Worm (Caenorhabditis elegans) whole organism, young adult: ENCODE measurements around the gene Y39A3B.7.

Experiments used
- B0336.3 ChIP-seq: fragments of 200-800 bp; sonication (Bioruptor generic); IDR thresholded peaks from 2 replicates; pipeline ENCODE4 v1.3.6; 2022; ENCODE audit warnings: missing genetic modification characterization, missing compliant biosample characterization
- C17E4.6 ChIP-seq: fragments of 200-800 bp; sonication (Bioruptor generic); IDR thresholded peaks from 2 replicates; pipeline ENCODE4 v1.3.6; 2022; ENCODE audit warnings: missing genetic modification reagents, missing genetic modification characterization, missing compliant biosample characterization
- F23B12.7 ChIP-seq: sonication (generic microtip); optimal IDR thresholded peaks from 2 replicates; lab custom pipeline; 2017; ENCODE audit warnings: missing genetic modification characterization, mild to moderate bottlenecking, missing compliant biosample characterization, antibody characterized with exemption, moderate library complexity; ENCODE audit not compliant: insufficient read depth
- F33H1.4 ChIP-seq: fragments of 200-800 bp; sonication (Bioruptor generic); IDR thresholded peaks from 2 replicates; pipeline ENCODE4 v1.3.6; 2022; ENCODE audit warnings: missing genetic modification reagents, missing genetic modification characterization, missing compliant biosample characterization
- F39B2.1 ChIP-seq: fragments of 200-800 bp; sonication (Bioruptor generic); IDR thresholded peaks from 2 replicates; pipeline ENCODE4 v1.3.6; 2022; ENCODE audit warnings: missing genetic modification reagents, missing genetic modification characterization, missing compliant biosample characterization
- F49E8.2 ChIP-seq: sonication (generic microtip); optimal IDR thresholded peaks from 3 replicates; lab custom pipeline; 2017; ENCODE audit warnings: missing genetic modification characterization, mild to moderate bottlenecking, missing compliant biosample characterization, antibody characterized with exemption, moderate library complexity; ENCODE audit not compliant: insufficient read depth
- K11D2.4 ChIP-seq: fragments of 200-800 bp; sonication (Bioruptor generic); IDR thresholded peaks from 2 replicates; pipeline ENCODE4 v1.3.6; 2022; ENCODE audit warnings: missing genetic modification reagents, missing genetic modification characterization, missing compliant biosample characterization
- T26A5.8 ChIP-seq: sonication (generic microtip); optimal IDR thresholded peaks from 2 replicates; lab custom pipeline; 2016; ENCODE audit warnings: missing genetic modification characterization, missing compliant biosample characterization
- Y67H2A.10 ChIP-seq: fragments of 200-800 bp; sonication (Bioruptor generic); conservative IDR thresholded peaks from 2 replicates; pipeline ENCODE4 v1.3.6; 2022; ENCODE audit warnings: missing genetic modification reagents, missing genetic modification characterization, missing compliant biosample characterization
- aptf-3 ChIP-seq: fragments of 200-800 bp; sonication (Bioruptor generic); IDR thresholded peaks from 2 replicates; pipeline ENCODE4 v1.3.6; 2022; ENCODE audit warnings: missing genetic modification characterization, missing compliant biosample characterization
- atf-7 ChIP-seq: sonication (generic microtip); optimal IDR thresholded peaks from 2 replicates; lab custom pipeline; 2017; ENCODE audit warnings: mild to moderate bottlenecking, missing genetic modification characterization, missing compliant biosample characterization
- athp-1 ChIP-seq: sonication (generic microtip); optimal IDR thresholded peaks from 2 replicates; lab custom pipeline; 2017; ENCODE audit warnings: mild to moderate bottlenecking, missing genetic modification characterization, missing compliant biosample characterization
- attf-5 ChIP-seq: fragments of 200-800 bp; sonication (Bioruptor generic); optimal IDR thresholded peaks from 2 replicates; lab custom pipeline; 2018; ENCODE audit warnings: mild to moderate bottlenecking, missing genetic modification characterization, missing compliant biosample characterization
- attf-6 ChIP-seq: fragments of 200-800 bp; sonication (Bioruptor generic); IDR thresholded peaks from 2 replicates; pipeline ENCODE4 v1.3.6; 2022; ENCODE audit warnings: missing genetic modification reagents, missing genetic modification characterization, missing compliant biosample characterization
- bed-2 ChIP-seq: fragments of 200-800 bp; sonication (Bioruptor generic); IDR thresholded peaks from 2 replicates; pipeline ENCODE4 v1.3.6; 2022; ENCODE audit warnings: missing genetic modification reagents, missing genetic modification characterization, missing compliant biosample characterization
- cebp-1 ChIP-seq, 2 experiments: fragments of 200-800 bp in 1 of 2; sonication (Bioruptor generic) in 1 of 2; sonication (generic microtip) in 1 of 2; IDR thresholded peaks in 1 of 2; optimal IDR thresholded peaks in 1 of 2; 2 replicates each; pipeline versions ENCODE4 v1.3.6 to Lab custom; 2017 to 2022; ENCODE audit warnings: missing compliant biosample characterization in 2 of 2, missing genetic modification characterization in 2 of 2, mild to moderate bottlenecking in 1 of 2, missing genetic modification reagents in 1 of 2, moderate library complexity in 1 of 2
- ceh-27 ChIP-seq: fragments of 200-800 bp; sonication (Bioruptor generic); optimal IDR thresholded peaks from 2 replicates; lab custom pipeline; 2018; ENCODE audit warnings: mild to moderate bottlenecking, missing genetic modification characterization, moderate library complexity, missing compliant biosample characterization
- chd-7 ChIP-seq: sonication (generic microtip); optimal IDR thresholded peaks from 2 replicates; lab custom pipeline; 2016; ENCODE audit warnings: mild to moderate bottlenecking, missing genetic modification characterization, moderate library complexity, missing compliant biosample characterization
- dpff-1 ChIP-seq: sonication (generic microtip); optimal IDR thresholded peaks from 2 replicates; lab custom pipeline; 2017; ENCODE audit warnings: mild to moderate bottlenecking, missing genetic modification characterization, missing compliant biosample characterization
- egl-18 ChIP-seq: fragments of 200-800 bp; sonication (Bioruptor generic); IDR thresholded peaks from 2 replicates; pipeline ENCODE4 v1.3.6; 2022; ENCODE audit warnings: missing genetic modification reagents, missing genetic modification characterization, missing compliant biosample characterization
- him-1 ChIP-seq: sonication (generic microtip); optimal IDR thresholded peaks from 2 replicates; lab custom pipeline; 2016; ENCODE audit warnings: missing genotype, missing genetic modification reagents, missing genetic modification characterization, missing compliant biosample characterization
- hmg-1.2 ChIP-seq: fragments of 200-800 bp; sonication (Bioruptor generic); IDR thresholded peaks from 2 replicates; pipeline ENCODE4 v1.3.6; 2022; ENCODE audit warnings: missing genetic modification reagents, missing genetic modification characterization, missing compliant biosample characterization
- let-526 ChIP-seq: fragments of 200-800 bp; sonication (Bioruptor generic); IDR thresholded peaks from 2 replicates; pipeline ENCODE4 v1.3.6; 2022; ENCODE audit warnings: missing genetic modification reagents, missing genetic modification characterization, missing compliant biosample characterization
- madf-10 ChIP-seq: sonication (generic microtip); optimal IDR thresholded peaks from 2 replicates; lab custom pipeline; 2016; ENCODE audit warnings: mild to moderate bottlenecking, missing genetic modification characterization, missing compliant biosample characterization
- madf-3 ChIP-seq: fragments of 200-800 bp; sonication (Bioruptor generic); IDR thresholded peaks from 2 replicates; pipeline ENCODE4 v1.3.6; 2022; ENCODE audit warnings: missing genetic modification reagents, missing genetic modification characterization, missing compliant biosample characterization
- mcd-1 ChIP-seq: fragments of 200-800 bp; sonication (Bioruptor generic); IDR thresholded peaks from 2 replicates; pipeline ENCODE4 v1.3.6; 2022; ENCODE audit warnings: missing genetic modification reagents, missing genetic modification characterization, missing compliant biosample characterization
- nfya-2 ChIP-seq: fragments of 200-800 bp; sonication (Bioruptor generic); IDR thresholded peaks from 2 replicates; pipeline ENCODE4 v1.3.6; 2022; ENCODE audit warnings: missing genetic modification reagents, missing genetic modification characterization, missing compliant biosample characterization
- nhr-80 ChIP-seq: sonication (generic microtip); optimal IDR thresholded peaks from 2 replicates; lab custom pipeline; 2016; ENCODE audit warnings: missing genetic modification characterization, missing compliant biosample characterization
- pbrm-1 ChIP-seq: fragments of 200-800 bp; sonication (Bioruptor generic); IDR thresholded peaks from 2 replicates; pipeline ENCODE4 v1.3.6; 2022; ENCODE audit warnings: missing genetic modification reagents, missing genetic modification characterization, missing compliant biosample characterization
- rcor-1 ChIP-seq: fragments of 200-800 bp; sonication (Bioruptor generic); IDR thresholded peaks from 2 replicates; pipeline ENCODE4 v1.3.6; 2022; ENCODE audit warnings: missing genetic modification reagents, missing genetic modification characterization, missing compliant biosample characterization
- rec-8 ChIP-seq, 2 experiments: sonication (generic microtip); optimal IDR thresholded peaks; 2 replicates each; lab custom pipeline; 2016; ENCODE audit warnings: mild to moderate bottlenecking in 2 of 2, missing genetic modification characterization in 2 of 2, missing genetic modification reagents in 2 of 2, missing genotype in 2 of 2, missing biosample characterization in 1 of 2, missing compliant biosample characterization in 1 of 2, moderate library complexity in 1 of 2
- rpc-1 ChIP-seq, 2 experiments: fragments of 150-350 bp in 1 of 2; sonication (generic microtip) in 1 of 2; optimal IDR thresholded peaks; 2 replicates each; lab custom pipeline; 2014 to 2018; ENCODE audit warnings: missing biosample characterization in 1 of 2, missing genetic modification characterization in 1 of 2, missing genetic modification reagents in 1 of 2, missing genotype in 1 of 2
- tlf-1 ChIP-seq: fragments of 200-800 bp; sonication (Bioruptor generic); optimal IDR thresholded peaks from 2 replicates; lab custom pipeline; 2018; ENCODE audit warnings: mild to moderate bottlenecking, missing genetic modification characterization, missing compliant biosample characterization
- xnd-1 ChIP-seq: sonication (generic microtip); optimal IDR thresholded peaks from 2 replicates; lab custom pipeline; 2016; ENCODE audit warnings: missing genotype, missing genetic modification reagents, missing genetic modification characterization, missing compliant biosample characterization
- ztf-22 ChIP-seq: fragments of 200-800 bp; sonication (Bioruptor generic); optimal IDR thresholded peaks from 2 replicates; lab custom pipeline; 2018; ENCODE audit warnings: mild to moderate bottlenecking, missing genetic modification characterization, moderate library complexity, missing compliant biosample characterization
- ztf-6 ChIP-seq: fragments of 200-800 bp; sonication (Bioruptor generic); IDR thresholded peaks from 2 replicates; pipeline ENCODE4 v1.3.6; 2022; ENCODE audit warnings: missing genetic modification reagents, missing genetic modification characterization, missing compliant biosample characterization

Y39A3B.7 gene

DNA sequence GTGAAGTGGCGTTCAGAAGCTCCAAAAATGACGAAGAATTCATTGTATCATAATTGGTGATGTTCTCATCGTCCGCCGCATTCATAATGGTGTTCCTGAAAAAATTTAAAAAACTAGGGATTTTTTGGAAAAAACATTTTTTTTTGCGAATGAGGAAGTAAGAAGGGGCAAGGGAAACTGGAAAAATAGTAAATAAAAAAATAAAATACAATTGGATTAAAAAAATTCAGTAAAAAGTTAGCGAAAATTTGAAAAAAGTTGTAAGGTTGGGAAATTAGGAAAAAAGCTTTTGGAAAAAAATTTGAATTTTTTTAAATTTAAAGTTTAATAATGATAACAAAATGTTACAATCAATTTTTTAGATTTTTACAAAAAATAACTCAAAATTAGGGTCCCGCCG is 36.7 kb upstream of the Y39A3B.7 start, which contains the start of gene ckr-2:
ckr-2 (minus strand) TSS at position 101 of the 400 bp plus-strand sequence.
- TF ChIP-seq ztf-6 (GFP tag; lab: Robert Waterston, UW) = no peak
- TF ChIP-seq rpc-1 (optimal IDR thresholded peaks at IDR 0.05; lab: Kevin White, UChicago) = no peak
- no peak for TF ChIP-seq rpc-1 (tag; optimal IDR thresholded peaks at IDR 0.05; lab: Kevin White, UChicago)
- no peak for TF ChIP-seq ztf-22

- no peak for TF ChIP-seq nfya-2 (GFP tag; lab: Robert Waterston, UW)
- TF ChIP-seq him-1 (tag; lab: Kevin White, UChicago) = no peak
- TF ChIP-seq pbrm-1 (GFP tag; lab: Robert Waterston, UW) = no peak
- TF ChIP-seq chd-7 = no peak
- no peak for TF ChIP-seq mcd-1 (GFP tag; lab: Robert Waterston, UW)
- TF ChIP-seq B0336.3 = no peak
- no peak for TF ChIP-seq bed-2 (GFP tag; lab: Robert Waterston, UW)
- no peak for TF ChIP-seq attf-5 (GFP tag; lab: Kevin White, UChicago)
- TF ChIP-seq cebp-1 (GFP tag; IDR thresholded peaks at IDR 0.05; lab: Robert Waterston, UW) = no peak
- no peak for TF ChIP-seq cebp-1 (tag; optimal IDR thresholded peaks at IDR 0.05; lab: Kevin White, UChicago)
- TF ChIP-seq xnd-1 (tag; lab: Kevin White, UChicago) = no peak
- TF ChIP-seq F49E8.2 = no peak
- TF ChIP-seq madf-10 (tag; lab: Kevin White, UChicago) = no peak
- TF ChIP-seq Y67H2A.10 (GFP tag; lab: Robert Waterston, UW) = no peak
- TF ChIP-seq T26A5.8 = no peak
- TF ChIP-seq, all 124 proteins: peak for 0
These were observed 30.7 kb upstream of the Y39A3B.7 start for ce11 chrIII:2015494-2015893.

DNA sequence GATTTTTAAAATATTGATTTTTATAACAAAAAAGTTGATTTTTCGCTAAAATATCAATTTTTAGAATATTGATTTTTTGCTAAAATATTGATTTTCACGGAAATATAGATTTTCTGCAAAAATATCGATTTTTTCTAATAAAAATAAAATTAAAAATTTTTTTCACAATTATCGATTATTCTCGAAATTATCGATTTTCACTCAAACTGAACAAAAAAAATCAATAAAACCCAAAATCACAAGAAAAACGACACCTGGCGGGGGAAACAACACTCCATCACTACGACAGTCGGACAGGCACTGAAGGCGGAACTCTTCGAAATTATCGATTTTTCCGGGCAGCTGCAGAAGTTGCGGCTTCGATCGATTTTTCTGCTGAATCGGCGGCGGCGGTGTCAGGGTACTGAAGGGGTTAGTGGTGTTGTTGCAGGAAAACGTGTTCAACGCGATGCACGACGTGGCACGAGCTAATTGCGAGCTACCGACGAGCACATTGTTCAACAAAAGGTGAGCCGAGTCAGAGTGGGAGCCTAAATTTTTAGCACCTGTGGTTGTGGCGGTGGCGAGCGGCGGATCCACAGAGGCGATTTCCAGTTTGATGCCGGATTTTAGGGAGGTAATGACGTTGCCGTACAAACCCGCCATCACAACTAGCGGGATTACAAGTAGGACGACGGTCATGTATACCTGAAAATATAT is 28.5 kb upstream of the Y39A3B.7 start:
- TF ChIP-seq attf-5 (GFP tag; lab: Kevin White, UChicago) (no peak), dpff-1 (tag; lab: Kevin White, UChicago) (no peak), rec-8 (tag; optimal IDR thresholded peaks at IDR 0.05; lab: Kevin White, UChicago) (no peak), aptf-3 (GFP tag; lab: Robert Waterston, UW) (0 out of 2 replicates have a peak, but pooled peaks have one; percentile 23), F39B2.1 (GFP tag; lab: Robert Waterston, UW) (no peak), tlf-1 (GFP tag; lab: Kevin White, UChicago) (no peak)

DNA sequence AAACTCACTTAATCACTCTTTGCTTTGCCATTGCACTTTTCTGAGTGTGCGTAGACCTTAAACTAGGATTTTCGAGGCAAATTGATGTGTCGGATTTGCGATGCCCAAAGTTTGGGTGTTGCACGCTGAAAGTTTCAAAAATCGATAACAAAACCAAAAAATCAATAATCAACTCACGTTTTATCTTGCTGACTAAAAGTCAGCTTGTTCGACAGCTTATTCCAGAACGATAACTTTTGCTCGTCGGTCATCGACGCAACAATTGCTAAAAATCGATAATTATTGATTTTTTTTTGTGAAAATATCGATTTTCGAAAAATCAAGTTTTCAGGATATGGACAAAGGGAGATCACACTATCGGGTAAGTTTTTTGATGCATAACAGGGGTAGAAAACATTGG is 27.8 kb upstream of the Y39A3B.7 start:
- no peak for TF ChIP-seq atf-7
- no peak for TF ChIP-seq chd-7
- no peak for TF ChIP-seq nhr-80 (tag; lab: Kevin White, UChicago)
- TF ChIP-seq attf-6 (GFP tag; lab: Robert Waterston, UW) = no peak
- TF ChIP-seq F23B12.7 (tag; lab: Kevin White, UChicago) = no peak
- no peak for TF ChIP-seq K11D2.4
- TF ChIP-seq bed-2 (GFP tag; lab: Robert Waterston, UW) = no peak
- TF ChIP-seq C17E4.6 (GFP tag; lab: Robert Waterston, UW) = no peak
- no peak for TF ChIP-seq hmg-1.2 (GFP tag; lab: Robert Waterston, UW)
- TF ChIP-seq madf-3 = no peak
- no peak for TF ChIP-seq let-526
- TF ChIP-seq xnd-1 (tag; lab: Kevin White, UChicago) = no peak
- no peak for TF ChIP-seq egl-18 (GFP tag; lab: Robert Waterston, UW)
- no peak for TF ChIP-seq aptf-3 (GFP tag; lab: Robert Waterston, UW)
- no peak for TF ChIP-seq athp-1 (tag; lab: Kevin White, UChicago)
- TF ChIP-seq rcor-1 (GFP tag; lab: Robert Waterston, UW) = no peak
- TF ChIP-seq ceh-27 (GFP tag; lab: Kevin White, UChicago) = no peak
- TF ChIP-seq F33H1.4 (GFP tag; lab: Robert Waterston, UW) = no peak
